Fruit fly (Drosophila melanogaster) whole organism, embryonic: Measurements from ENCODE around the gene jim.

ENCODE experiments used
- ATbp ChIP-seq: fragments of 200-800 bp; sonication (Bioruptor generic); optimal IDR thresholded peaks from 2 replicates; lab custom pipeline; 2017; ENCODE audit warnings: missing biosample characterization, mild to moderate bottlenecking, missing genetic modification characterization, missing genetic modification reagents
- Antp ChIP-seq: fragments of 200-800 bp; sonication (Bioruptor generic); optimal IDR thresholded peaks from 3 replicates; lab custom pipeline; 2016; ENCODE audit warnings: missing biosample characterization, missing genetic modification characterization
- Atf-2 ChIP-seq: fragments of 200-800 bp; sonication (Bioruptor generic); optimal IDR thresholded peaks from 2 replicates; lab custom pipeline; 2016; ENCODE audit warnings: missing biosample characterization, missing genetic modification characterization
- Blimp-1 ChIP-seq: fragments of 200-800 bp; sonication (Bioruptor generic); optimal IDR thresholded peaks from 3 replicates; lab custom pipeline; 2018; ENCODE audit warnings: missing biosample characterization, missing genetic modification characterization, mild to moderate bottlenecking, moderate library complexity, missing genetic modification reagents
- CG10654 ChIP-seq: fragments of 200-800 bp; sonication (Bioruptor generic); optimal IDR thresholded peaks from 2 replicates; lab custom pipeline; 2016; ENCODE audit warnings: missing biosample characterization, missing genetic modification characterization
- CG10959 ChIP-seq: fragments of 200-800 bp; sonication (Bioruptor generic); IDR thresholded peaks from 2 replicates; pipeline ENCODE4 v1.3.6; 2022; ENCODE audit warnings: missing biosample characterization, missing genetic modification characterization
- CG11504 ChIP-seq: fragments of 200-800 bp; sonication (Bioruptor generic); optimal IDR thresholded peaks from 3 replicates; lab custom pipeline; 2019; ENCODE audit warnings: missing biosample characterization, mild to moderate bottlenecking, missing genetic modification characterization, moderate library complexity
- CG11696 ChIP-seq: fragments of 200-800 bp; sonication (Bioruptor generic); IDR thresholded peaks from 2 replicates; pipeline ENCODE4 v1.3.6; 2022; ENCODE audit warnings: missing biosample characterization, missing genetic modification characterization
- CG11723 ChIP-seq: fragments of 200-800 bp; sonication (Bioruptor generic); optimal IDR thresholded peaks from 2 replicates; lab custom pipeline; 2017; ENCODE audit warnings: missing biosample characterization, mild to moderate bottlenecking, missing genetic modification characterization
- CG12071 ChIP-seq: fragments of 200-800 bp; sonication (Bioruptor generic); optimal IDR thresholded peaks from 3 replicates; lab custom pipeline; 2018; ENCODE audit warnings: missing biosample characterization, mild to moderate bottlenecking, missing genetic modification characterization
- CG15514 ChIP-seq: fragments of 200-800 bp; sonication (Bioruptor generic); optimal IDR thresholded peaks from 3 replicates; lab custom pipeline; 2017; ENCODE audit warnings: missing biosample characterization, missing genetic modification characterization, mild to moderate bottlenecking, moderate library complexity, missing genetic modification reagents
- CG1603 ChIP-seq: fragments of 200-800 bp; sonication (Bioruptor generic); optimal IDR thresholded peaks from 2 replicates; lab custom pipeline; 2019; ENCODE audit warnings: missing biosample characterization, mild to moderate bottlenecking, missing genetic modification characterization, moderate library complexity
- CG16813 ChIP-seq: fragments of 200-800 bp; sonication (Bioruptor generic); IDR thresholded peaks from 3 replicates; pipeline ENCODE4 v1.3.6; 2022; ENCODE audit warnings: missing biosample characterization, missing genetic modification characterization; ENCODE audit not compliant: partially characterized antibody
- CG2116 ChIP-seq: fragments of 200-800 bp; sonication (Bioruptor generic); optimal IDR thresholded peaks from 3 replicates; lab custom pipeline; 2018; ENCODE audit warnings: missing biosample characterization, mild to moderate bottlenecking, missing genetic modification characterization
- CG2889 ChIP-seq: fragments of 200-800 bp; sonication (Bioruptor generic); IDR thresholded peaks from 3 replicates; pipeline ENCODE4 v1.3.6; 2022; ENCODE audit warnings: missing biosample characterization, missing genetic modification characterization
- CG6689 ChIP-seq: fragments of 200-800 bp; sonication (Bioruptor generic); IDR thresholded peaks from 2 replicates; pipeline ENCODE4 v1.3.6; 2022; ENCODE audit warnings: missing biosample characterization, missing genetic modification characterization
- CG7786 ChIP-seq: fragments of 200-800 bp; sonication (Bioruptor generic); optimal IDR thresholded peaks from 2 replicates; lab custom pipeline; 2016; ENCODE audit warnings: missing biosample characterization, missing genetic modification characterization
- CG9797 ChIP-seq: fragments of 200-800 bp; sonication (Bioruptor generic); optimal IDR thresholded peaks from 3 replicates; lab custom pipeline; 2018; ENCODE audit warnings: missing biosample characterization, mild to moderate bottlenecking, missing genetic modification characterization
- CTCF ChIP-seq: fragments of 200-800 bp; sonication (Bioruptor generic); optimal IDR thresholded peaks from 2 replicates; lab custom pipeline; 2017; ENCODE audit warnings: missing biosample characterization, mild to moderate bottlenecking, missing genetic modification characterization, moderate library complexity
- CoRest ChIP-seq: fragments of 200-800 bp; sonication (Bioruptor generic); optimal IDR thresholded peaks from 3 replicates; lab custom pipeline; 2018; ENCODE audit warnings: missing biosample characterization, mild to moderate bottlenecking, missing genetic modification characterization, moderate library complexity
- Dbx ChIP-seq: fragments of 200-800 bp; sonication (Bioruptor generic); IDR thresholded peaks from 3 replicates; pipeline ENCODE4 v1.3.6; 2022; ENCODE audit warnings: missing biosample characterization, missing genetic modification characterization
- Dip3 ChIP-seq: fragments of 200-800 bp; sonication (Bioruptor generic); optimal IDR thresholded peaks from 3 replicates; lab custom pipeline; 2016; ENCODE audit warnings: missing biosample characterization, missing genetic modification characterization
- Doc2 ChIP-seq: fragments of 200-800 bp; sonication (Bioruptor generic); IDR thresholded peaks from 2 replicates; pipeline ENCODE4 v1.3.6; 2022; ENCODE audit warnings: missing biosample characterization, missing genetic modification characterization
- ERR ChIP-seq: fragments of 200-800 bp; sonication (Bioruptor generic); optimal IDR thresholded peaks from 2 replicates; lab custom pipeline; 2016; ENCODE audit warnings: missing biosample characterization, missing genetic modification characterization
- Eip74EF ChIP-seq, 2 experiments: fragments of 200-800 bp in 1 of 2; fragments of >200 bp in 1 of 2; sonication (Bioruptor generic) in 1 of 2; optimal IDR thresholded peaks; 2 replicates each; lab custom pipeline; 2017 to 2019; ENCODE audit warnings: missing biosample characterization in 2 of 2, missing genetic modification characterization in 2 of 2, mild to moderate bottlenecking in 1 of 2, moderate library complexity in 1 of 2
- Ets65A ChIP-seq: fragments of 200-800 bp; sonication (Bioruptor generic); peaks from one replicate; lab custom pipeline; 2016; ENCODE audit warnings: missing biosample characterization, missing genetic modification characterization
- HLH54F ChIP-seq: fragments of 200-800 bp; sonication (Bioruptor generic); optimal IDR thresholded peaks from 3 replicates; lab custom pipeline; 2016; ENCODE audit warnings: missing biosample characterization, missing genetic modification characterization
- Hsf ChIP-seq: fragments of 200-800 bp; sonication (Bioruptor generic); optimal IDR thresholded peaks from 3 replicates; lab custom pipeline; 2016; ENCODE audit warnings: missing biosample characterization, missing genetic modification characterization
- Mad ChIP-seq: fragments of 200-800 bp; sonication (Bioruptor generic); optimal IDR thresholded peaks from 2 replicates; lab custom pipeline; 2016; ENCODE audit warnings: missing biosample characterization, missing genetic modification characterization
- Nf-YC ChIP-seq: fragments of 200-800 bp; optimal IDR thresholded peaks from 3 replicates; lab custom pipeline; 2019; ENCODE audit warnings: missing biosample characterization, mild to moderate bottlenecking, missing genetic modification characterization, moderate library complexity
- Opbp ChIP-seq: fragments of 200-800 bp; sonication (Bioruptor generic); IDR thresholded peaks from 3 replicates; pipeline ENCODE4 v1.3.6; 2022; ENCODE audit warnings: missing biosample characterization, missing genetic modification characterization; ENCODE audit not compliant: partially characterized antibody
- abd-A ChIP-seq: fragments of 200-800 bp; sonication (Bioruptor generic); optimal IDR thresholded peaks from 3 replicates; lab custom pipeline; 2019; ENCODE audit warnings: missing biosample characterization, mild to moderate bottlenecking, missing genetic modification characterization, moderate library complexity
- bab2 ChIP-seq: fragments of 200-800 bp; sonication (Bioruptor generic); optimal IDR thresholded peaks from 2 replicates; lab custom pipeline; 2016; ENCODE audit warnings: missing biosample characterization, missing genetic modification characterization
- bbx ChIP-seq: fragments of 200-800 bp; sonication (Bioruptor generic); IDR thresholded peaks from 2 replicates; pipeline ENCODE4 v1.3.6; 2022; ENCODE audit warnings: missing biosample characterization, missing genetic modification characterization; ENCODE audit not compliant: partially characterized antibody
- dati ChIP-seq: fragments of 200-800 bp; sonication (Bioruptor generic); IDR thresholded peaks from 2 replicates; pipeline ENCODE4 v1.3.6; 2022; ENCODE audit warnings: missing biosample characterization, missing genetic modification characterization
- ewg ChIP-seq: fragments of 200-800 bp; sonication (Bioruptor generic); optimal IDR thresholded peaks from 3 replicates; lab custom pipeline; 2017; ENCODE audit warnings: mild to moderate bottlenecking, missing biosample characterization, missing genetic modification reagents, missing genetic modification characterization
- fd64A ChIP-seq: fragments of 200-800 bp; sonication (Bioruptor generic); optimal IDR thresholded peaks from 3 replicates; lab custom pipeline; 2018; ENCODE audit warnings: missing biosample characterization, mild to moderate bottlenecking, missing genetic modification characterization
- ind ChIP-seq: fragments of 200-800 bp; sonication (Bioruptor generic); optimal IDR thresholded peaks from 3 replicates; lab custom pipeline; 2016; ENCODE audit warnings: missing biosample characterization, missing genetic modification characterization
- jumu ChIP-seq: fragments of 200-800 bp; sonication (Bioruptor generic); optimal IDR thresholded peaks from 3 replicates; lab custom pipeline; 2016; ENCODE audit warnings: missing biosample characterization, missing genetic modification characterization
- maf-S ChIP-seq: fragments of 200-800 bp; sonication (Bioruptor generic); optimal IDR thresholded peaks from 2 replicates; lab custom pipeline; 2016; ENCODE audit warnings: missing biosample characterization, missing genetic modification characterization
- mam ChIP-seq: fragments of 200-800 bp; sonication (Bioruptor generic); optimal IDR thresholded peaks from 3 replicates; lab custom pipeline; 2016; ENCODE audit warnings: missing biosample characterization, missing genetic modification characterization
- nau ChIP-seq: fragments of 200-800 bp; sonication (Bioruptor generic); optimal IDR thresholded peaks from 3 replicates; lab custom pipeline; 2017; ENCODE audit warnings: missing biosample characterization, mild to moderate bottlenecking, missing genetic modification characterization, missing genetic modification reagents
- otp ChIP-seq: fragments of 200-800 bp; sonication (Bioruptor generic); IDR thresholded peaks from 3 replicates; pipeline ENCODE4, ENCODE4 v1.3.6; 2022; ENCODE audit warnings: missing biosample characterization, missing genetic modification characterization
- pan ChIP-seq, 4 experiments: fragments of >200 bp in 3 of 4; fragments of 200-800 bp in 1 of 4; sonication (Bioruptor generic) in 1 of 4; optimal IDR thresholded peaks in 3 of 4; IDR thresholded peaks in 1 of 4; 2 replicates each; pipeline versions ENCODE4 v1.3.6 to Lab custom; 2017 to 2022; ENCODE audit warnings: missing biosample characterization in 2 of 4, missing genetic modification characterization in 2 of 4, mixed read lengths in 1 of 4
- peb ChIP-seq: fragments of 200-800 bp; sonication (Bioruptor generic); IDR thresholded peaks from 2 replicates; pipeline ENCODE4 v1.3.6; 2022; ENCODE audit warnings: missing biosample characterization, missing genetic modification characterization
- phol ChIP-seq: fragments of 200-800 bp; sonication (Bioruptor generic); optimal IDR thresholded peaks from 3 replicates; lab custom pipeline; 2018; ENCODE audit warnings: missing biosample characterization, mild to moderate bottlenecking, missing genetic modification characterization, moderate library complexity
- pzg ChIP-seq: fragments of 200-800 bp; sonication (Bioruptor generic); optimal IDR thresholded peaks from 3 replicates; lab custom pipeline; 2018; ENCODE audit warnings: missing biosample characterization, mild to moderate bottlenecking, missing genetic modification characterization, moderate library complexity
- tin ChIP-seq: fragments of 200-800 bp; sonication (Bioruptor generic); optimal IDR thresholded peaks from 3 replicates; lab custom pipeline; 2016; ENCODE audit warnings: missing biosample characterization, missing genetic modification characterization
- toy ChIP-seq: fragments of 200-800 bp; sonication (Bioruptor generic); IDR thresholded peaks from 2 replicates; pipeline ENCODE4 v1.3.6; 2022; ENCODE audit warnings: missing biosample characterization, missing genetic modification characterization
- unc-4 ChIP-seq: fragments of 200-800 bp; sonication (Bioruptor generic); IDR thresholded peaks from 2 replicates; pipeline ENCODE4 v1.3.6; 2022; ENCODE audit warnings: missing biosample characterization, missing genetic modification characterization; ENCODE audit not compliant: partially characterized antibody
- vvl ChIP-seq: fragments of 200-800 bp; sonication (Bioruptor generic); IDR thresholded peaks from 2 replicates; pipeline ENCODE4 v1.3.6; 2022; ENCODE audit warnings: missing biosample characterization, missing genetic modification characterization

jim gene

dm6 chr3L:22749147-22749550 is 85.8 kb downstream of the jim start, which contains the start of gene SPoCk:
SPoCk (plus strand) TSS chr3L:22749444.
- no peak for TF ChIP-seq HLH54F (GFP tag; lab: Kevin White, UChicago)
- TF ChIP-seq CG6689 (GFP tag; lab: Robert Waterston, UW) = no peak
- no peak for TF ChIP-seq Nf-YC (tag; lab: Kevin White, UChicago)
- no peak for TF ChIP-seq pan (optimal IDR thresholded peaks at IDR 0.05; lab: Kevin White, UChicago)
- TF ChIP-seq pan (GFP tag; optimal IDR thresholded peaks at IDR 0.05 in 1 of 2, IDR thresholded peaks at IDR 0.05 in 1 of 2) = no peak
- TF ChIP-seq CG7786 (GFP tag; lab: Kevin White, UChicago) = no peak
- TF ChIP-seq Dip3 (GFP tag; lab: Kevin White, UChicago) = no peak
- TF ChIP-seq CTCF = peak; percentile 63
- peak; percentile 52 for TF ChIP-seq CG15514
- TF ChIP-seq CG11723 = no peak
- TF ChIP-seq bab2 (GFP tag; lab: Kevin White, UChicago) = no peak
- TF ChIP-seq vvl (GFP tag; lab: Robert Waterston, UW) = no peak
- TF ChIP-seq otp (GFP tag; lab: Robert Waterston, UW) = no peak
- no peak for TF ChIP-seq Antp (GFP tag; lab: Kevin White, UChicago)
- no peak for TF ChIP-seq tin
- TF ChIP-seq CG2889 = no peak
- no peak for TF ChIP-seq CoRest
- no peak for TF ChIP-seq dati
- no peak for TF ChIP-seq Dbx (GFP tag; lab: Robert Waterston, UW)
- peak; percentile 62 for TF ChIP-seq pzg (GFP tag; lab: Kevin White, UChicago)
- TF ChIP-seq CG16813 (GFP tag; lab: Robert Waterston, UW) = peak; percentile 17; the same call in 1 of the 3 replicates
- no peak for TF ChIP-seq phol (tag; lab: Kevin White, UChicago)
- TF ChIP-seq Atf-2 (GFP tag; lab: Kevin White, UChicago) = no peak
- peak; percentile 30 for TF ChIP-seq CG11504 (tag; lab: Kevin White, UChicago)
- no peak for TF ChIP-seq Blimp-1 (GFP tag; lab: Kevin White, UChicago)
- peak; percentile 60 for TF ChIP-seq CG9797
- TF ChIP-seq abd-A (tag; lab: Kevin White, UChicago) = peak; percentile 1
- no peak for TF ChIP-seq bbx (GFP tag; lab: Robert Waterston, UW)
- no peak for TF ChIP-seq peb (GFP tag; lab: Robert Waterston, UW)
- TF ChIP-seq toy (GFP tag; lab: Robert Waterston, UW) = 0 out of 2 replicates have a peak, but pooled peaks have one; percentile 35
- peak; percentile 74 for TF ChIP-seq CG2116
- TF ChIP-seq Doc2 (GFP tag; lab: Robert Waterston, UW) = no peak
- no peak for TF ChIP-seq CG10959 (GFP tag; lab: Robert Waterston, UW)
- TF ChIP-seq Mad = no peak
- TF ChIP-seq unc-4 (GFP tag; lab: Robert Waterston, UW) = no peak
- TF ChIP-seq Hsf (GFP tag; lab: Kevin White, UChicago) = no peak
- TF ChIP-seq mam (GFP tag; lab: Kevin White, UChicago) = no peak
- no peak for TF ChIP-seq fd64A
- no peak for TF ChIP-seq ERR (GFP tag; lab: Kevin White, UChicago)
- no peak for TF ChIP-seq Eip74EF (GFP tag; optimal IDR thresholded peaks at IDR 0.05; lab: Kevin White, UChicago)
- no peak for TF ChIP-seq CG12071 (GFP tag; lab: Kevin White, UChicago)
- no peak for TF ChIP-seq ATbp (GFP tag; lab: Kevin White, UChicago)
- TF ChIP-seq CG11696 (GFP tag; lab: Robert Waterston, UW) = no peak
- TF ChIP-seq ewg (GFP tag; lab: Kevin White, UChicago) = no peak
- TF ChIP-seq CG10654 (GFP tag; lab: Kevin White, UChicago) = no peak
- TF ChIP-seq Ets65A (GFP tag; lab: Kevin White, UChicago) = peak; percentile 52
- no peak for TF ChIP-seq maf-S (GFP tag; lab: Kevin White, UChicago)
- TF ChIP-seq CG1603 (tag; lab: Kevin White, UChicago) = peak; percentile 13
- TF ChIP-seq ind (GFP tag; lab: Kevin White, UChicago) = no peak
- no peak for TF ChIP-seq nau
- no peak for TF ChIP-seq jumu (GFP tag; lab: Kevin White, UChicago)
- TF ChIP-seq Opbp = 0 out of 3 replicates have a peak, but pooled peaks have one; percentile 22
